Worm (Caenorhabditis elegans): Measurements from ENCODE around the gene mdt-22.

Gene mdt-22

ce11 chrII:10350487-10350886 lies 49.5 kb downstream of the mdt-22 start, which contains the start of gene C07E3.9 (continued):
- TF ChIP-seq ZK185.1 (tag; optimal IDR thresholded peaks at IDR 0.05; ENCODE audit: poor library complexity, severe bottlenecking) (no peak), ekl-4 (GFP tag; IDR thresholded peaks at IDR 0.05) (no peak), nhr-80 (tag; optimal IDR thresholded peaks at IDR 0.05) (no peak)
